Fruit fly (Drosophila melanogaster): ENCODE measurements around the gene Rpt4.

- TF ChIP-seq pan (optimal IDR thresholded peaks at IDR 0.05) (no peak), usp (GFP tag; optimal IDR thresholded peaks at IDR 0.05) (no peak), EcR (GFP tag; optimal IDR thresholded peaks at IDR 0.05) (no peak), psq (optimal IDR thresholded peaks at IDR 0.05) (no peak), CG8478 (optimal IDR thresholded peaks at IDR 0.05) (no peak)
Measured at dm6 chrX:6265456-6265877, 25.6 kb downstream of the Rpt4 start.

Data from whole organism.